Worm (Caenorhabditis elegans) whole organism, L4 larva: ENCODE results near the gene C34D4.4.

ENCODE experiments used
- D1046.2 ChIP-seq: fragments of 200-800 bp; sonication (Bioruptor generic); IDR thresholded peaks from 2 replicates; pipeline ENCODE4 v1.3.6; 2022; ENCODE audit warnings: missing genetic modification characterization, missing compliant biosample characterization
- F10B5.3 ChIP-seq: sonication (generic microtip); optimal IDR thresholded peaks from 2 replicates; lab custom pipeline; 2016; ENCODE audit warnings: mild to moderate bottlenecking, missing genetic modification characterization, missing compliant biosample characterization
- F26F4.8 ChIP-seq: fragments of 200-800 bp; sonication (Bioruptor generic); conservative IDR thresholded peaks from 2 replicates; pipeline ENCODE4 v1.3.6; 2022; ENCODE audit warnings: missing genetic modification characterization, missing compliant biosample characterization
- T26A8.4 ChIP-seq: fragments of 200-800 bp; sonication (Bioruptor generic); IDR thresholded peaks from 2 replicates; pipeline ENCODE4 v1.3.6; 2022; ENCODE audit warnings: missing genetic modification characterization, missing compliant biosample characterization
- Y105C5A.15 ChIP-seq: fragments of 200-800 bp; sonication (Bioruptor generic); IDR thresholded peaks from 2 replicates; pipeline ENCODE4 v1.3.6; 2022; ENCODE audit warnings: missing genetic modification characterization, missing compliant biosample characterization
- ama-1 ChIP-seq: fragments of 150-350 bp; optimal IDR thresholded peaks from 2 replicates; lab custom pipeline; 2014; ENCODE audit warnings: inconsistent platforms, mixed read lengths
- arid-1 ChIP-seq: fragments of 200-800 bp; sonication (Bioruptor generic); conservative IDR thresholded peaks from 2 replicates; pipeline ENCODE4 v1.3.6; 2022; ENCODE audit warnings: missing genetic modification reagents, missing genetic modification characterization, missing compliant biosample characterization
- ceh-62 ChIP-seq: sonication (generic microtip); optimal IDR thresholded peaks from 2 replicates; lab custom pipeline; 2017; ENCODE audit warnings: missing biosample characterization, missing genetic modification characterization
- ces-1 ChIP-seq: fragments of 150-350 bp; sonication (generic microtip); optimal IDR thresholded peaks from 4 replicates; lab custom pipeline; 2014; ENCODE audit warnings: missing biosample characterization, missing genetic modification reagents, missing genetic modification characterization
- daf-12 ChIP-seq: fragments of 150-350 bp; optimal IDR thresholded peaks from 2 replicates; lab custom pipeline; 2014; ENCODE audit warnings: missing biosample characterization, missing genetic modification reagents, missing genetic modification characterization
- daf-16 ChIP-seq, 3 experiments: sonication (generic microtip); optimal IDR thresholded peaks; 2 replicates each; lab custom pipeline; 2016 to 2017; ENCODE audit warnings: missing genetic modification characterization in 3 of 3, missing genetic modification reagents in 3 of 3, mild to moderate bottlenecking in 2 of 3, missing compliant biosample characterization in 2 of 3, missing biosample characterization in 1 of 3, moderate library complexity in 1 of 3
- daf-8 ChIP-seq: fragments of 200-800 bp; sonication (Bioruptor generic); IDR thresholded peaks from 2 replicates; pipeline ENCODE4 v1.3.6; 2022; ENCODE audit warnings: missing genetic modification characterization, missing compliant biosample characterization
- dpl-1 ChIP-seq: fragments of 150-350 bp; optimal IDR thresholded peaks from 2 replicates; lab custom pipeline; 2014; ENCODE audit warnings: missing biosample characterization, missing genetic modification reagents, missing genetic modification characterization
- egl-27 ChIP-seq: sonication (generic microtip); optimal IDR thresholded peaks from 3 replicates; lab custom pipeline; 2017; ENCODE audit warnings: missing biosample characterization, missing genetic modification reagents, missing genetic modification characterization
- fos-1 ChIP-seq: fragments of 150-350 bp; optimal IDR thresholded peaks from 2 replicates; lab custom pipeline; 2014; ENCODE audit warnings: missing biosample characterization, missing genetic modification characterization
- gei-8 ChIP-seq: fragments of 200-800 bp; sonication (Bioruptor generic); optimal IDR thresholded peaks from 2 replicates; lab custom pipeline; 2018; ENCODE audit warnings: mild to moderate bottlenecking, missing genetic modification characterization, missing compliant biosample characterization
- hif-1 ChIP-seq, 2 experiments: sonication (generic microtip); optimal IDR thresholded peaks; 2 replicates each; lab custom pipeline; 2016 to 2017; ENCODE audit warnings: missing compliant biosample characterization in 2 of 2, missing genetic modification characterization in 2 of 2, missing genetic modification reagents in 2 of 2, missing genotype in 2 of 2, mild to moderate bottlenecking in 1 of 2
- hlh-11 ChIP-seq: fragments of 200-800 bp; sonication (Bioruptor generic); optimal IDR thresholded peaks from 2 replicates; lab custom pipeline; 2018; ENCODE audit warnings: mild to moderate bottlenecking, missing genetic modification characterization, missing compliant biosample characterization
- hlh-30 ChIP-seq: sonication (generic microtip); optimal IDR thresholded peaks from 2 replicates; lab custom pipeline; 2017; ENCODE audit warnings: antibody characterized with exemption, mild to moderate bottlenecking, missing genetic modification characterization, missing compliant biosample characterization; ENCODE audit not compliant: insufficient read depth
- lin-1 ChIP-seq: fragments of 200-800 bp; sonication (Bioruptor generic); IDR thresholded peaks from 2 replicates; pipeline ENCODE4 v1.3.6; 2022; ENCODE audit warnings: missing genetic modification reagents, missing genetic modification characterization, missing compliant biosample characterization
- lin-13 ChIP-seq: fragments of 150-350 bp; optimal IDR thresholded peaks from 2 replicates; lab custom pipeline; 2014; ENCODE audit warnings: missing biosample characterization, missing genetic modification reagents, missing genetic modification characterization
- lin-15B ChIP-seq: fragments of 150-350 bp; sonication (generic microtip); optimal IDR thresholded peaks from 3 replicates; lab custom pipeline; 2014; ENCODE audit warnings: missing biosample characterization, missing genetic modification characterization
- lin-38 ChIP-seq: fragments of 200-800 bp; sonication (Bioruptor generic); IDR thresholded peaks from 2 replicates; pipeline ENCODE4 v1.3.6; 2022; ENCODE audit warnings: missing genetic modification reagents, missing genetic modification characterization, missing compliant biosample characterization
- lsy-2 ChIP-seq, 2 experiments: fragments of 150-350 bp in 1 of 2; sonication (generic microtip) in 1 of 2; optimal IDR thresholded peaks; 2 replicates each; lab custom pipeline; 2014 to 2017; ENCODE audit warnings: missing biosample characterization in 2 of 2, missing genetic modification characterization in 2 of 2
- mdl-1 ChIP-seq, 2 experiments: fragments of 150-350 bp in 1 of 2; sonication (generic microtip) in 1 of 2; optimal IDR thresholded peaks; 2 replicates each; lab custom pipeline; 2014 to 2017; ENCODE audit warnings: missing biosample characterization in 2 of 2, missing genetic modification characterization in 2 of 2
- mdt-29 ChIP-seq: fragments of 200-800 bp; sonication (Bioruptor generic); IDR thresholded peaks from 2 replicates; pipeline ENCODE4 v1.3.6; 2022; ENCODE audit warnings: missing genetic modification reagents, missing genetic modification characterization, missing compliant biosample characterization
- mes-2 ChIP-seq: sonication (generic microtip); optimal IDR thresholded peaks from 2 replicates; lab custom pipeline; 2016; ENCODE audit warnings: missing genotype, mild to moderate bottlenecking, missing genetic modification characterization, missing compliant biosample characterization; ENCODE audit not compliant: poor library complexity, severe bottlenecking
- mxl-2 ChIP-seq: fragments of 200-800 bp; sonication (Bioruptor generic); conservative IDR thresholded peaks from 2 replicates; pipeline ENCODE4 v1.3.6; 2022; ENCODE audit warnings: missing genetic modification reagents, missing genetic modification characterization, missing compliant biosample characterization
- mxl-3 ChIP-seq: fragments of 200-800 bp; sonication (Bioruptor generic); optimal IDR thresholded peaks from 2 replicates; lab custom pipeline; 2018; ENCODE audit warnings: mild to moderate bottlenecking, missing genetic modification characterization, missing compliant biosample characterization
- nhr-111 ChIP-seq: fragments of 200-800 bp; sonication (Bioruptor generic); optimal IDR thresholded peaks from 2 replicates; lab custom pipeline; 2018; ENCODE audit warnings: mild to moderate bottlenecking, missing genetic modification characterization, missing compliant biosample characterization
- nhr-25 ChIP-seq: sonication (generic microtip); optimal IDR thresholded peaks from 2 replicates; lab custom pipeline; 2017; ENCODE audit warnings: missing genetic modification characterization, mild to moderate bottlenecking, missing compliant biosample characterization, antibody characterized with exemption, moderate library complexity, borderline replicate concordance; ENCODE audit not compliant: insufficient read depth
- nhr-28 ChIP-seq: fragments of 150-350 bp; optimal IDR thresholded peaks from 2 replicates; lab custom pipeline; 2014; ENCODE audit warnings: missing biosample characterization, missing genetic modification characterization
- nhr-6 ChIP-seq: fragments of 150-350 bp; optimal IDR thresholded peaks from 2 replicates; lab custom pipeline; 2014; ENCODE audit warnings: missing biosample characterization, missing genetic modification characterization
- nhr-76 ChIP-seq: fragments of 150-350 bp; optimal IDR thresholded peaks from 2 replicates; lab custom pipeline; 2014; ENCODE audit warnings: missing biosample characterization, missing genetic modification characterization
- nhr-77 ChIP-seq: fragments of 150-350 bp; optimal IDR thresholded peaks from 2 replicates; lab custom pipeline; 2014; ENCODE audit warnings: missing biosample characterization, missing genetic modification characterization
- pqm-1 ChIP-seq: sonication (generic microtip); optimal IDR thresholded peaks from 2 replicates; lab custom pipeline; 2017; ENCODE audit warnings: missing biosample characterization, missing genetic modification characterization
- rbr-2 ChIP-seq: sonication (generic microtip); optimal IDR thresholded peaks from 2 replicates; lab custom pipeline; 2016; ENCODE audit warnings: missing genotype, missing genetic modification characterization, missing compliant biosample characterization
- set-16 ChIP-seq: fragments of 200-800 bp; sonication (Bioruptor generic); IDR thresholded peaks from 2 replicates; pipeline ENCODE4 v1.3.6; 2022; ENCODE audit warnings: missing genetic modification reagents, missing genetic modification characterization, missing compliant biosample characterization
- snpc-1.2 ChIP-seq: fragments of 200-800 bp; sonication (Bioruptor generic); IDR thresholded peaks from 2 replicates; pipeline ENCODE4 v1.3.6; 2022; ENCODE audit warnings: missing genetic modification reagents, missing genetic modification characterization, missing compliant biosample characterization
- spr-3 ChIP-seq: fragments of 200-800 bp; sonication (Bioruptor generic); optimal IDR thresholded peaks from 2 replicates; lab custom pipeline; 2018; ENCODE audit warnings: mild to moderate bottlenecking, missing genetic modification characterization, missing compliant biosample characterization
- tag-97 ChIP-seq: fragments of 200-800 bp; sonication (Bioruptor generic); IDR thresholded peaks from 2 replicates; pipeline ENCODE4 v1.3.6; 2022; ENCODE audit warnings: missing genetic modification characterization, missing compliant biosample characterization
- tra-1 ChIP-seq: fragments of 200-800 bp; sonication (Bioruptor generic); IDR thresholded peaks from 2 replicates; pipeline ENCODE4 v1.3.6; 2022; ENCODE audit warnings: missing genetic modification reagents, missing genetic modification characterization, missing compliant biosample characterization
- unc-39 ChIP-seq: sonication (generic microtip); optimal IDR thresholded peaks from 2 replicates; lab custom pipeline; 2017; ENCODE audit warnings: missing biosample characterization, missing genetic modification characterization
- zfp-3 ChIP-seq: fragments of 200-800 bp; sonication (Bioruptor generic); conservative IDR thresholded peaks from 2 replicates; pipeline ENCODE4 v1.3.6; 2022; ENCODE audit warnings: missing genetic modification reagents, missing genetic modification characterization, missing compliant biosample characterization
- zip-2 ChIP-seq: fragments of 150-350 bp; optimal IDR thresholded peaks from 2 replicates; lab custom pipeline; 2014; ENCODE audit warnings: missing biosample characterization, missing genetic modification characterization
- ztf-7 ChIP-seq: fragments of 150-350 bp; optimal IDR thresholded peaks from 2 replicates; lab custom pipeline; 2014; ENCODE audit warnings: missing biosample characterization, missing genetic modification characterization

C34D4.4 gene

ce11 chrIV:7121313-7122055 is 27.7 kb upstream of the C34D4.4 start, which contains the start of the genes C34D4.10 and str-48:
Gene C34D4.10 (minus strand): TSS chrIV:7121413.
Gene str-48 (plus strand): TSS chrIV:7122005.
- no peak for TF ChIP-seq egl-27
- TF ChIP-seq lin-13 (GFP tag; lab: Kevin White, UChicago): no peak
- TF ChIP-seq mdt-29 (GFP tag; lab: Robert Waterston, UW): no peak

- TF ChIP-seq nhr-111 (no peak), mdt-29 (GFP tag; lab: Robert Waterston, UW) (no peak), nhr-28 (tag; lab: Kevin White, UChicago) (peak; percentile 46), pqm-1 (no peak), rbr-2 (tag; lab: Kevin White, UChicago) (no peak), zfp-3 (GFP tag; lab: Robert Waterston, UW) (no peak), hlh-30 (tag; lab: Kevin White, UChicago) (peak; percentile 72)
- TF ChIP-seq, all 104 proteins: peak for 2
These were observed 17.4 kb upstream of the C34D4.4 start, which contains the start of gene grsp-3 for ce11 chrIV:7131780-7132179. Gene grsp-3 (minus strand): TSS chrIV:7131928.

- TF ChIP-seq mdl-1 (tag; optimal IDR thresholded peaks at IDR 0.05; lab: Kevin White, UChicago) (no peak), spr-3 (no peak), daf-8 (GFP tag; lab: Robert Waterston, UW) (no peak), F10B5.3 (tag; lab: Kevin White, UChicago) (no peak), set-16 (GFP tag; lab: Robert Waterston, UW) (no peak), zip-2 (tag; lab: Kevin White, UChicago) (no peak), T26A8.4 (no peak), nhr-25 (no peak), fos-1 (tag; lab: Kevin White, UChicago) (no peak), gei-8 (GFP tag; lab: Kevin White, UChicago) (no peak), unc-39 (no peak), nhr-77 (tag; lab: Kevin White, UChicago) (no peak), nhr-6 (tag; lab: Kevin White, UChicago) (no peak), tra-1 (no peak), F26F4.8 (GFP tag; lab: Robert Waterston, UW) (no peak), hlh-30 (tag; lab: Kevin White, UChicago) (no peak), D1046.2 (GFP tag; lab: Robert Waterston, UW) (no peak), lin-1 (no peak), tag-97 (no peak), dpl-1 (peak; percentile 33), ama-1 (lab: Kevin White, UChicago) (peak; percentile 11), lin-38 (GFP tag; lab: Robert Waterston, UW) (no peak), mxl-2 (GFP tag; lab: Robert Waterston, UW) (no peak), mes-2 (tag; lab: Kevin White, UChicago) (peak; percentile 52), Y105C5A.15 (GFP tag; lab: Robert Waterston, UW) (no peak), mxl-3 (GFP tag; lab: Kevin White, UChicago) (no peak), hif-1 (tag; optimal IDR thresholded peaks at IDR 0.05; lab: Kevin White, UChicago) (no peak), nhr-76 (tag; lab: Kevin White, UChicago) (no peak), snpc-1.2 (GFP tag; lab: Robert Waterston, UW) (no peak), ceh-62 (no peak), daf-16 (GFP tag; optimal IDR thresholded peaks at IDR 0.05; lab: Kevin White, UChicago) (no peak), daf-16 (tag; optimal IDR thresholded peaks at IDR 0.05; lab: Kevin White, UChicago) (no peak), lsy-2 (tag; optimal IDR thresholded peaks at IDR 0.05; lab: Kevin White, UChicago) (peak in 1 of 2 experiments; percentile 43), nhr-111 (no peak), arid-1 (GFP tag; lab: Robert Waterston, UW) (no peak), hlh-11 (no peak), daf-12 (tag; lab: Kevin White, UChicago) (no peak), lin-15B (tag; lab: Kevin White, UChicago) (no peak), ztf-7 (no peak), ces-1 (GFP tag; lab: Kevin White, UChicago) (no peak)
These were observed 16.0 kb upstream of the C34D4.4 start, which contains the start of gene cyn-12 for ce11 chrIV:7133140-7133539. Gene cyn-12 (minus strand): TSS chrIV:7133217.
